Worm (Caenorhabditis elegans): ENCODE measurements around the gene scl-23.

DNA sequence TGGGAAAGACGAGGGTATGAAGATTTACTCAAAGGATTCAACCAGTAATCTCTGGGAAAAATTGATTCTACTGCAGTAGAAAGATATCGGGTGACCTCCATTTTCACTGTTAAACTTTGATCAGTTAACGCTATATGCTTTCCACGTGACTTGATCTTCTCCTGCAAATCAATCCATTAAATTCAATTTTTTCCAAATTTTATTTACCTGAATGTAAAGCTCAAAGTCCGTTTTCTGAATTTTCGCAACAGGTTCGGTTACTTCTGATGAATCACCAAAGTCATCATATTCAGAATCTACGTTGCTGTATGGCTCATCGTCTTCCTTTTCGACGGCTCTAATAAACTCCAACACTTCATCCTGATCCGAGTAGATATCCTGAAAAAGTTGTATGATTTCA is 19.4 kb upstream of the scl-23 start, which contains the start of gene B0545.4:
- TF ChIP-seq nhr-232 (tag; optimal IDR thresholded peaks at IDR 0.05) (no peak), dve-1 (tag; optimal IDR thresholded peaks at IDR 0.05) (no peak), nfya-1 (tag; optimal IDR thresholded peaks at IDR 0.05) (no peak), unc-86 (tag; optimal IDR thresholded peaks at IDR 0.05) (no peak), ceh-48 (tag; optimal IDR thresholded peaks at IDR 0.05) (no peak), ama-1 (optimal IDR thresholded peaks at IDR 0.05) (no peak), ceh-9 (tag; optimal IDR thresholded peaks at IDR 0.05) (no peak), ceh-6 (GFP tag; optimal IDR thresholded peaks at IDR 0.05) (no peak), tbx-7 (tag; optimal IDR thresholded peaks at IDR 0.05) (no peak), fkh-10 (GFP tag; optimal IDR thresholded peaks at IDR 0.05) (no peak), che-1 (tag; optimal IDR thresholded peaks at IDR 0.05) (no peak)

Measured in whole organism, late embryonic.